Fruit fly (Drosophila melanogaster) whole organism, embryonic: ENCODE measurements around the gene CG4658.

Experiments
- BEAF-32 ChIP-seq: fragments of 200-800 bp; sonication (Bioruptor generic); optimal IDR thresholded peaks from 3 replicates; lab custom pipeline; 2017; ENCODE audit warnings: missing biosample characterization, missing genetic modification characterization, mild to moderate bottlenecking, moderate library complexity, missing genetic modification reagents
- Blimp-1 ChIP-seq: fragments of 200-800 bp; sonication (Bioruptor generic); optimal IDR thresholded peaks from 3 replicates; lab custom pipeline; 2018; ENCODE audit warnings: missing biosample characterization, missing genetic modification characterization, mild to moderate bottlenecking, moderate library complexity, missing genetic modification reagents
- CG1024 ChIP-seq: fragments of 200-800 bp; sonication (Bioruptor generic); IDR thresholded peaks from 2 replicates; pipeline ENCODE4 v1.3.6; 2022; ENCODE audit warnings: missing biosample characterization, missing genetic modification characterization
- CG11560 ChIP-seq: fragments of 200-800 bp; sonication (Bioruptor generic); IDR thresholded peaks from 3 replicates; pipeline ENCODE4 v1.3.6; 2022; ENCODE audit warnings: missing biosample characterization, missing genetic modification characterization
- CG11723 ChIP-seq: fragments of 200-800 bp; sonication (Bioruptor generic); optimal IDR thresholded peaks from 2 replicates; lab custom pipeline; 2017; ENCODE audit warnings: missing biosample characterization, mild to moderate bottlenecking, missing genetic modification characterization
- CG12155 ChIP-seq: fragments of 200-800 bp; sonication (Bioruptor generic); optimal IDR thresholded peaks from 3 replicates; lab custom pipeline; 2016; ENCODE audit warnings: missing biosample characterization, missing genetic modification characterization
- CG13775 ChIP-seq: fragments of 200-800 bp; sonication (Bioruptor generic); optimal IDR thresholded peaks from 3 replicates; lab custom pipeline; 2017; ENCODE audit warnings: missing biosample characterization, mild to moderate bottlenecking, missing genetic modification characterization
- CG1602 ChIP-seq: fragments of 200-800 bp; sonication (Bioruptor generic); optimal IDR thresholded peaks from 3 replicates; lab custom pipeline; 2016; ENCODE audit warnings: missing biosample characterization, missing genetic modification characterization
- CG16863 ChIP-seq: fragments of 200-800 bp; sonication (Bioruptor generic); optimal IDR thresholded peaks from 3 replicates; lab custom pipeline; 2016; ENCODE audit warnings: missing biosample characterization, missing genetic modification characterization
- CG1832 ChIP-seq: fragments of 200-800 bp; sonication (Bioruptor generic); optimal IDR thresholded peaks from 2 replicates; lab custom pipeline; 2017; ENCODE audit warnings: missing biosample characterization, mild to moderate bottlenecking, missing genetic modification characterization, inconsistent platforms
- CG33557 ChIP-seq: fragments of 200-800 bp; sonication (Bioruptor generic); optimal IDR thresholded peaks from 2 replicates; lab custom pipeline; 2019; ENCODE audit warnings: missing biosample characterization, mild to moderate bottlenecking, missing genetic modification characterization, moderate library complexity
- CG3847 ChIP-seq: fragments of 200-800 bp; sonication (Bioruptor generic); IDR thresholded peaks from 2 replicates; pipeline ENCODE4 v1.3.6; 2022; ENCODE audit warnings: missing biosample characterization, missing genetic modification characterization
- CG3995 ChIP-seq: fragments of 200-800 bp; sonication (Bioruptor generic); optimal IDR thresholded peaks from 3 replicates; lab custom pipeline; 2016; ENCODE audit warnings: missing biosample characterization, missing genetic modification characterization
- CG5180 ChIP-seq: fragments of 200-800 bp; sonication (Bioruptor generic); optimal IDR thresholded peaks from 3 replicates; lab custom pipeline; 2017; ENCODE audit warnings: missing biosample characterization, missing genetic modification characterization, mild to moderate bottlenecking, moderate library complexity, missing genetic modification reagents
- CG6654 ChIP-seq: fragments of 200-800 bp; sonication (Bioruptor generic); optimal IDR thresholded peaks from 2 replicates; lab custom pipeline; 2017; ENCODE audit warnings: missing biosample characterization, mild to moderate bottlenecking, missing genetic modification characterization
- CG6689 ChIP-seq: fragments of 200-800 bp; sonication (Bioruptor generic); IDR thresholded peaks from 2 replicates; pipeline ENCODE4 v1.3.6; 2022; ENCODE audit warnings: missing biosample characterization, missing genetic modification characterization
- CG7839 ChIP-seq: fragments of 200-800 bp; sonication (Bioruptor generic); optimal IDR thresholded peaks from 3 replicates; lab custom pipeline; 2018; ENCODE audit warnings: missing biosample characterization, mild to moderate bottlenecking, missing genetic modification characterization, moderate library complexity
- CG8281 ChIP-seq: fragments of 200-800 bp; sonication (Bioruptor generic); optimal IDR thresholded peaks from 2 replicates; lab custom pipeline; 2018; ENCODE audit warnings: missing biosample characterization, mild to moderate bottlenecking, missing genetic modification characterization, moderate library complexity
- CG9215 ChIP-seq: fragments of 200-800 bp; sonication (Bioruptor generic); IDR thresholded peaks from 2 replicates; pipeline ENCODE4 v1.3.6; 2022; ENCODE audit warnings: missing biosample characterization, missing genetic modification characterization
- CG9437 ChIP-seq: fragments of 200-800 bp; sonication (Bioruptor generic); optimal IDR thresholded peaks from 2 replicates; lab custom pipeline; 2018; ENCODE audit warnings: missing biosample characterization, mild to moderate bottlenecking, missing genetic modification characterization
- CG9876 ChIP-seq: fragments of 200-800 bp; sonication (Bioruptor generic); optimal IDR thresholded peaks from 2 replicates; lab custom pipeline; 2016; ENCODE audit warnings: missing biosample characterization, missing genetic modification characterization
- E2f1 ChIP-seq: fragments of 200-800 bp; sonication (Bioruptor generic); IDR thresholded peaks from 2 replicates; pipeline ENCODE4 v1.3.6; 2022; ENCODE audit warnings: missing biosample characterization, missing genetic modification characterization
- Fer2 ChIP-seq: fragments of 200-800 bp; sonication (Bioruptor generic); optimal IDR thresholded peaks from 2 replicates; lab custom pipeline; 2018; ENCODE audit warnings: missing biosample characterization, mild to moderate bottlenecking, missing genetic modification characterization, moderate library complexity
- Hmr ChIP-seq: fragments of 200-800 bp; sonication (Bioruptor generic); optimal IDR thresholded peaks from 3 replicates; lab custom pipeline; 2017; ENCODE audit warnings: mild to moderate bottlenecking, missing biosample characterization, missing genetic modification reagents, missing genetic modification characterization
- Kr ChIP-seq: fragments of 200-800 bp; sonication (Bioruptor generic); optimal IDR thresholded peaks from 2 replicates; lab custom pipeline; 2017; ENCODE audit warnings: missing biosample characterization, mild to moderate bottlenecking, missing genetic modification characterization
- Lpt ChIP-seq: fragments of >200 bp; optimal IDR thresholded peaks from 2 replicates; lab custom pipeline; 2018; ENCODE audit warnings: missing biosample characterization, missing genetic modification characterization
- MBD-R2 ChIP-seq: fragments of 200-800 bp; sonication (Bioruptor generic); IDR thresholded peaks from 2 replicates; pipeline ENCODE4 v1.3.6; 2022; ENCODE audit warnings: missing biosample characterization, missing genetic modification characterization
- MESR4 ChIP-seq: fragments of 200-800 bp; sonication (Bioruptor generic); optimal IDR thresholded peaks from 2 replicates; lab custom pipeline; 2018; ENCODE audit warnings: missing biosample characterization, mild to moderate bottlenecking, missing genetic modification characterization, moderate library complexity
- Med ChIP-seq: fragments of 200-800 bp; sonication (Bioruptor generic); peaks from one replicate; lab custom pipeline; 2016; ENCODE audit warnings: missing biosample characterization, missing genetic modification characterization, mild to moderate bottlenecking, inconsistent platforms, moderate library complexity
- Rx ChIP-seq: fragments of 200-800 bp; sonication (Bioruptor generic); IDR thresholded peaks from 2 replicates; pipeline ENCODE4 v1.3.6; 2022; ENCODE audit warnings: missing biosample characterization, missing genetic modification characterization
- Six4 ChIP-seq: fragments of 200-800 bp; sonication (Bioruptor generic); optimal IDR thresholded peaks from 2 replicates; lab custom pipeline; 2016; ENCODE audit warnings: missing biosample characterization, missing genetic modification characterization
- Stat92E ChIP-seq, 3 experiments: fragments of >200 bp in 2 of 3; fragments of 200-800 bp in 1 of 3; sonication (Bioruptor generic) in 1 of 3; optimal IDR thresholded peaks; 2 replicates each; lab custom pipeline; 2017 to 2019; ENCODE audit warnings: missing biosample characterization in 3 of 3, missing genetic modification characterization in 3 of 3, mild to moderate bottlenecking in 1 of 3, moderate library complexity in 1 of 3
- Tbp ChIP-seq: fragments of >200 bp; optimal IDR thresholded peaks from 2 replicates; lab custom pipeline; 2018; ENCODE audit warnings: missing biosample characterization, missing genetic modification characterization
- Usf ChIP-seq: fragments of 200-800 bp; sonication (Bioruptor generic); optimal IDR thresholded peaks from 2 replicates; lab custom pipeline; 2017; ENCODE audit warnings: missing genotype, missing biosample characterization, missing genetic modification characterization
- ase ChIP-seq: fragments of 200-800 bp; sonication (Bioruptor generic); IDR thresholded peaks from 3 replicates; pipeline ENCODE4 v1.3.6; 2022; ENCODE audit warnings: missing biosample characterization, missing genetic modification characterization
- bbx ChIP-seq: fragments of 200-800 bp; sonication (Bioruptor generic); IDR thresholded peaks from 2 replicates; pipeline ENCODE4 v1.3.6; 2022; ENCODE audit warnings: missing biosample characterization, missing genetic modification characterization; ENCODE audit not compliant: partially characterized antibody
- cato ChIP-seq: fragments of 200-800 bp; sonication (Bioruptor generic); optimal IDR thresholded peaks from 2 replicates; lab custom pipeline; 2016; ENCODE audit warnings: missing biosample characterization, missing genetic modification characterization, borderline replicate concordance
- dimm ChIP-seq: fragments of 200-800 bp; sonication (Bioruptor generic); IDR thresholded peaks from 2 replicates; pipeline ENCODE4 v1.3.6; 2022; ENCODE audit warnings: missing biosample characterization, missing genetic modification characterization
- ems ChIP-seq: fragments of 200-800 bp; sonication (Bioruptor generic); optimal IDR thresholded peaks from 3 replicates; lab custom pipeline; 2016; ENCODE audit warnings: missing biosample characterization, missing genetic modification characterization
- esg ChIP-seq: fragments of 200-800 bp; sonication (Bioruptor generic); conservative IDR thresholded peaks from 2 replicates; pipeline ENCODE4 v1.3.6; 2022; ENCODE audit warnings: missing biosample characterization, missing genetic modification characterization
- fd64A ChIP-seq: fragments of 200-800 bp; sonication (Bioruptor generic); optimal IDR thresholded peaks from 3 replicates; lab custom pipeline; 2018; ENCODE audit warnings: missing biosample characterization, mild to moderate bottlenecking, missing genetic modification characterization
- gce ChIP-seq: fragments of 200-800 bp; sonication (Bioruptor generic); IDR thresholded peaks from 3 replicates; pipeline ENCODE4 v1.3.6; 2022; ENCODE audit warnings: missing biosample characterization, missing genetic modification characterization
- gem ChIP-seq: fragments of 200-800 bp; sonication (Bioruptor generic); optimal IDR thresholded peaks from 2 replicates; lab custom pipeline; 2019; ENCODE audit warnings: missing biosample characterization, mild to moderate bottlenecking, missing genetic modification characterization, moderate library complexity
- insv ChIP-seq, 2 experiments: fragments of 200-800 bp; sonication (Bioruptor generic); optimal IDR thresholded peaks; 3 replicates each; lab custom pipeline; 2016 to 2018; ENCODE audit warnings: missing biosample characterization in 2 of 2, missing genetic modification characterization in 2 of 2
- knrl ChIP-seq: fragments of 200-800 bp; sonication (Bioruptor generic); IDR thresholded peaks from 3 replicates; pipeline ENCODE4 v1.3.6; 2022; ENCODE audit warnings: missing biosample characterization, missing genetic modification characterization; ENCODE audit not compliant: partially characterized antibody
- pnt ChIP-seq: fragments of 200-800 bp; sonication (Bioruptor generic); optimal IDR thresholded peaks from 3 replicates; lab custom pipeline; 2016; ENCODE audit warnings: missing biosample characterization, missing genetic modification characterization
- sc ChIP-seq, 3 experiments: fragments of >200 bp in 2 of 3; fragments of 200-800 bp in 1 of 3; sonication (Bioruptor generic) in 1 of 3; optimal IDR thresholded peaks; 2 replicates in 2 of 3; 3 replicates in 1 of 3; lab custom pipeline; 2017; ENCODE audit warnings: mild to moderate bottlenecking in 1 of 3, missing biosample characterization in 1 of 3, missing genetic modification characterization in 1 of 3, missing genetic modification reagents in 1 of 3
- tgo ChIP-seq: fragments of 200-800 bp; sonication (Bioruptor generic); IDR thresholded peaks from 3 replicates; pipeline ENCODE4 v1.3.6; 2022; ENCODE audit warnings: missing biosample characterization, missing genetic modification characterization

Gene CG4658

DNA sequence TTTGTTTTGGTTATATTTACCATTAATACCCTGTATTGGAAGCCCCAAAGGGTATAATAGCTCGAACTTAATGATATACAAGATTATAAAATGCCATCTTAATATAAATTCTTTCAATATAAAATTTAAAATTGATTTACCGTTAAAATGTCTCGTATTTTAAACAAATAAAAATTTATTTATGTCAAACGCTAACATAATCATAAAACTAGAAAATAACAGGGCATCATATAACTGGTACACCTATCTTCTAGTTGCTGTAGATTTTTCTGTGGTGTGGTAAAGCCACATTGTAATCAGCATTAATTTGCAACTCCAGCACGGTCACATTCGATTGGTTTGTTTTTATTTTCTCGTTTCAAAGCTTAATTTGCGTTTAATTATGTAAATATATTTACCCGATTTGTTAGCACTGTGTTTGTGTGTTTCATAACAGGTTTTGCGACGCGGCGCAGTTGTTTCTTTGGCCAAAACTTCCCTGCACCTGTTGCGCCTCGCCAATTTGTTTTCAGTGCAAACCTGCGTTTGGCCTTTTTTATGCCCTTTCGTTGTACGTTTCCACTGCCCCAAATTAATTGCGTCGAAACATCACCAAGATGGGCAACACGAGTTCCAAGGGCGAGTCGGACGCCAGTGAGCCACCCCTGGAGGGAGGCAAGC, at the start of gene CG4658, which contains the start of gene CG5846:
Gene CG4658, plus strand, starts transcription at position 140 of the 660 bp plus-strand sequence.
Gene CG5846, minus strand, starts transcription at position 245 of the 660 bp plus-strand sequence.
- TF ChIP-seq Fer2 (tag; lab: Kevin White, UChicago), result peak; percentile 79
- peak; percentile 96 for TF ChIP-seq E2f1 (GFP tag; lab: Robert Waterston, UW)
- TF ChIP-seq CG9437 (GFP tag; lab: Kevin White, UChicago), result peak; percentile 83
- TF ChIP-seq CG5180 (GFP tag; lab: Kevin White, UChicago), result no peak
- peak; percentile 88 for TF ChIP-seq CG1024 (GFP tag; lab: Robert Waterston, UW)
- TF ChIP-seq CG1832 (GFP tag; lab: Kevin White, UChicago), result no peak
- peak; percentile 96 for TF ChIP-seq CG1602 (GFP tag; lab: Kevin White, UChicago)
- peak; percentile 60 for TF ChIP-seq MESR4
- no peak for TF ChIP-seq Lpt (GFP tag; lab: Kevin White, UChicago)
- peak; percentile 85 for TF ChIP-seq CG3847 (GFP tag; lab: Robert Waterston, UW)
- TF ChIP-seq bbx (GFP tag; lab: Robert Waterston, UW), result peak; percentile 12; the same call in 1 of the 2 replicates
- TF ChIP-seq Usf, result peak; percentile 77
- peak; percentile 93 for TF ChIP-seq Hmr (GFP tag; lab: Kevin White, UChicago)
- peak; percentile 92 for TF ChIP-seq CG12155 (GFP tag; lab: Kevin White, UChicago)
- peak; percentile 50 for TF ChIP-seq CG9876
- peak; percentile 93 for TF ChIP-seq esg (GFP tag; lab: Robert Waterston, UW)
- TF ChIP-seq CG9215 (GFP tag; lab: Robert Waterston, UW), result peak; percentile 90
- TF ChIP-seq CG11560 (tag; lab: Robert Waterston, UW), result peak; percentile 78
- peak; percentile 97 for TF ChIP-seq CG6689 (GFP tag; lab: Robert Waterston, UW)
- peak; percentile 80 for TF ChIP-seq CG11723
- TF ChIP-seq pnt (GFP tag; lab: Kevin White, UChicago), result peak; percentile 58
- TF ChIP-seq CG7839 (tag; lab: Kevin White, UChicago), result peak; percentile 96
- TF ChIP-seq insv (GFP tag; optimal IDR thresholded peaks at IDR 0.05; lab: Kevin White, UChicago), result peak in 1 of 2 experiments; percentile 39
- peak; percentile 83 for TF ChIP-seq CG33557
- peak; percentile 19 for TF ChIP-seq BEAF-32 (GFP tag; lab: Kevin White, UChicago)
- peak; percentile 74 for TF ChIP-seq CG8281 (tag; lab: Kevin White, UChicago)
- peak; percentile 87 for TF ChIP-seq CG16863 (GFP tag; lab: Kevin White, UChicago)
- TF ChIP-seq cato (GFP tag; lab: Kevin White, UChicago), result peak; percentile 91
- TF ChIP-seq ase (GFP tag; lab: Robert Waterston, UW), result peak; percentile 92
- peak; percentile 76 for TF ChIP-seq dimm (GFP tag; lab: Robert Waterston, UW)
- TF ChIP-seq knrl (GFP tag; lab: Robert Waterston, UW), result no peak; the same call in 2 of the 3 replicates
- TF ChIP-seq CG3995, result peak; percentile 36
- TF ChIP-seq sc (optimal IDR thresholded peaks at IDR 0.05; lab: Kevin White, UChicago), result no peak
- TF ChIP-seq sc (GFP tag; optimal IDR thresholded peaks at IDR 0.05; lab: Kevin White, UChicago), result peak; percentile 82
- peak; percentile 98 for TF ChIP-seq gem (tag; lab: Kevin White, UChicago)
- peak; percentile 88 for TF ChIP-seq Med
- TF ChIP-seq fd64A (GFP tag; lab: Kevin White, UChicago), result no peak
- TF ChIP-seq Stat92E (GFP tag; optimal IDR thresholded peaks at IDR 0.05; lab: Kevin White, UChicago), result peak in 1 of 3 experiments; percentile 88
- TF ChIP-seq gce (GFP tag; lab: Robert Waterston, UW), result peak; percentile 87
- peak; percentile 93 for TF ChIP-seq CG13775 (GFP tag; lab: Kevin White, UChicago)
- peak; percentile 45 for TF ChIP-seq CG6654 (GFP tag; lab: Kevin White, UChicago)
- no peak for TF ChIP-seq Tbp (GFP tag; lab: Kevin White, UChicago)
- peak; percentile 80 for TF ChIP-seq ems
- peak; percentile 94 for TF ChIP-seq Six4 (GFP tag; lab: Kevin White, UChicago)
- peak; percentile 95 for TF ChIP-seq Blimp-1 (GFP tag; lab: Kevin White, UChicago)
- peak; percentile 98 for TF ChIP-seq tgo
- TF ChIP-seq MBD-R2 (GFP tag; lab: Robert Waterston, UW), result peak; percentile 92
- peak; percentile 82 for TF ChIP-seq Rx (GFP tag; lab: Robert Waterston, UW)
- no peak for TF ChIP-seq Kr
